Fruit fly (Drosophila melanogaster): Measurements from ENCODE around the gene Sugb.

- TF ChIP-seq Dll (optimal IDR thresholded peaks at IDR 0.05) (no peak), CG8478 (optimal IDR thresholded peaks at IDR 0.05) (no peak), pan (optimal IDR thresholded peaks at IDR 0.05) (no peak), psq (optimal IDR thresholded peaks at IDR 0.05) (no peak)
Measured at dm6 chr3L:11716347-11716746, 32.6 kb downstream of the Sugb start.
